Worm (Caenorhabditis elegans) whole organism, early embryonic: ENCODE measurements around the gene F13E9.15.

Experiments
- B0310.2 ChIP-seq: sonication (generic microtip); optimal IDR thresholded peaks from 2 replicates; lab custom pipeline; 2016; ENCODE audit warnings: mild to moderate bottlenecking, missing genetic modification characterization, missing compliant biosample characterization
- F13C5.2 ChIP-seq: sonication (generic microtip); optimal IDR thresholded peaks from 2 replicates; lab custom pipeline; 2017; ENCODE audit warnings: mild to moderate bottlenecking, missing genetic modification characterization, inconsistent platforms, missing compliant biosample characterization
- aly-1 ChIP-seq: sonication (generic microtip); optimal IDR thresholded peaks from 2 replicates; lab custom pipeline; 2016; ENCODE audit warnings: missing genetic modification characterization, missing compliant biosample characterization
- ama-1 ChIP-seq: fragments of 150-350 bp; optimal IDR thresholded peaks from 2 replicates; lab custom pipeline; 2014
- ceh-13 ChIP-seq: fragments of 200-800 bp; sonication (Bioruptor generic); optimal IDR thresholded peaks from 2 replicates; lab custom pipeline; 2018; ENCODE audit warnings: mild to moderate bottlenecking, missing genetic modification characterization, missing compliant biosample characterization
- ceh-36 ChIP-seq: sonication (generic microtip); optimal IDR thresholded peaks from 2 replicates; lab custom pipeline; 2016; ENCODE audit warnings: missing genetic modification characterization, inconsistent platforms, missing compliant biosample characterization
- ets-7 ChIP-seq: sonication (generic microtip); optimal IDR thresholded peaks from 2 replicates; lab custom pipeline; 2016; ENCODE audit warnings: missing genotype, missing genetic modification characterization, missing compliant biosample characterization
- flt-1 ChIP-seq: fragments of 200-800 bp; sonication (Bioruptor generic); IDR thresholded peaks from 2 replicates; pipeline ENCODE4 v1.3.6; 2022; ENCODE audit warnings: missing genetic modification characterization, missing compliant biosample characterization
- hmbx-1 ChIP-seq: sonication (generic microtip); optimal IDR thresholded peaks from 2 replicates; lab custom pipeline; 2016; ENCODE audit warnings: mild to moderate bottlenecking, missing genetic modification characterization, missing compliant biosample characterization
- hmg-4 ChIP-seq: fragments of 200-800 bp; sonication (Bioruptor generic); optimal IDR thresholded peaks from 2 replicates; lab custom pipeline; 2018; ENCODE audit warnings: mild to moderate bottlenecking, missing genetic modification characterization, missing compliant biosample characterization
- hnd-1 ChIP-seq: sonication (generic microtip); optimal IDR thresholded peaks from 2 replicates; lab custom pipeline; 2016; ENCODE audit warnings: missing genetic modification characterization, missing compliant biosample characterization
- pes-1 ChIP-seq: fragments of 200-800 bp; sonication (Bioruptor generic); IDR thresholded peaks from 2 replicates; pipeline ENCODE4 v1.3.6; 2022; ENCODE audit warnings: missing genetic modification reagents, missing genetic modification characterization, missing compliant biosample characterization
- scrt-1 ChIP-seq: fragments of 200-800 bp; sonication (Bioruptor generic); IDR thresholded peaks from 2 replicates; pipeline ENCODE4 v1.3.6; 2022; ENCODE audit warnings: missing genetic modification characterization, missing compliant biosample characterization
- sea-1 ChIP-seq: fragments of 200-800 bp; sonication (Bioruptor generic); conservative IDR thresholded peaks from 2 replicates; pipeline ENCODE4 v1.3.6; 2022; ENCODE audit warnings: missing genetic modification characterization, missing compliant biosample characterization
- tbx-11 ChIP-seq: fragments of 200-800 bp; sonication (Bioruptor generic); IDR thresholded peaks from 2 replicates; pipeline ENCODE4 v1.3.6; 2022; ENCODE audit warnings: missing genetic modification characterization, missing compliant biosample characterization
- tbx-37 ChIP-seq: fragments of 200-800 bp; sonication (Bioruptor generic); conservative IDR thresholded peaks from 2 replicates; pipeline ENCODE4 v1.3.6; 2022; ENCODE audit warnings: missing genetic modification reagents, missing genetic modification characterization, missing compliant biosample characterization
- tra-4 ChIP-seq: sonication (generic microtip); optimal IDR thresholded peaks from 2 replicates; lab custom pipeline; 2017; ENCODE audit warnings: missing genetic modification characterization, missing compliant biosample characterization

The F13E9.15 gene

DNA sequence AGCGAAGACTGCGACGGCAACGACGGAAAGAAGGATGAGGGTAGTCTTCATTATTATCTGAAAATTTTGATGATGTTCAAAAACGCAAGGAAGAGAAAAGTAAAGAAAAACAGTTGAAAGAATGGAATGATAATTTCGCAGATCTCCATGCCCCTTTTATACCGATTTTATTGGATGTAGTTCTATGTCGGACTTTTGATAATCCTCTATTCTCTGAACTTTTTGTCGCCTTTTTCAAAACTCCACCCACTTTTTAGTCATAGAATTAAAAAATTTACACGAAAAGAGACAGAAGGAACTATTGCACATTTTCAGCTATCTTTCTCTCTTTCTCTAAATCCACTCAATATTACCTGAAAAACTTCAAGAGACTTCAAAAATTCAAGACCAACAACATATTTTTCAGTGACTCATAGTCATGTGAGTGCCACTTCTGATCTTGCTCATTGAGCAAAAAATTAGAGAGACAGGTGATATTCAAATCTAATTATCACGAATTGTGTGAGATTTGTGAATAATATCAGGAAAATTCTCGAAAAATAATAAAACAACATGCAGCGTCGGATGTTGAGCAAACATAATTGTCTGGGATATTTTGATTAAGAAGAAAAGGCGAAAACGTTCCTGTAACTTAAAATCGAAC is at the start of gene F13E9.15:
Gene F13E9.15 (minus strand): TSS at position 51 of the 643 bp plus-strand sequence.
- TF ChIP-seq hmbx-1 (tag; lab: Kevin White, UChicago), result no peak

DNA sequence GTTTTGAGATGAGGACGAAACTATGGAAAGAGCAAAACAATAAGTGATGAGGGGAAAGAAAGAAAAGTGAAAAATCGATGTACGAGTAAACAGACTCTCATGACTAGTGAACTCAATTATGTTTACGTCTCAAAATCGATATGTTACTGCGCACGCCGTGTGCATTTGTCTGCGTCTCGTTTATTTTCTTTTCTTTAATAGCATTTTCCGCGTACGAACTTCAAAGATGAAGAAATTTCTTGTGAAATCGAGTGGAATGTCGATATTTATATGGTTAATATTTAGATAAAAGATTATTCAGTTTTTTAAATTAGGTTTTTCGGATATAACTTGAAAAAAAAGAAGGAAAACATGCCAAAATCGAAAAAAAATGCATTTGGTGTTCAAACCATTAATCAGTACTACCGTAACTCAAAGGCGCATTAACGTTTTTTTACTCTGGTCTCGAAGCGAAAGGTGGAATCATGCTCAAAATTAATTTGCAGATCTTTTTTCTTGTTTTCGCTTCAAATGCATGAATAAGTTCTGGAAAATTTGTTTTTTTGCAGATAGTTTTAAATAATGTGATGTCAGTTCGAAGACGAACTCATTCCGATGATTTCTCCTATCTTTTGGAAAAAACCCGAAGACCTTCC is 47.4 kb upstream of the F13E9.15 start, which contains the start of gene fic-1:
Gene fic-1 (plus strand): TSS at position 549 of the 635 bp plus-strand sequence.
- no peak for TF ChIP-seq pes-1 (GFP tag; lab: Robert Waterston, UW)
- no peak for TF ChIP-seq hnd-1 (tag; lab: Kevin White, UChicago)
- TF ChIP-seq sea-1 (GFP tag; lab: Robert Waterston, UW), result no peak
- no peak for TF ChIP-seq tbx-37 (GFP tag; lab: Robert Waterston, UW)
- no peak for TF ChIP-seq ceh-36 (tag; lab: Kevin White, UChicago)
- no peak for TF ChIP-seq hmg-4 (GFP tag; lab: Kevin White, UChicago)
- TF ChIP-seq B0310.2 (tag; lab: Kevin White, UChicago), result no peak
- TF ChIP-seq tbx-11 (GFP tag; lab: Robert Waterston, UW), result no peak
- no peak for TF ChIP-seq scrt-1 (GFP tag; lab: Robert Waterston, UW)
- no peak for TF ChIP-seq aly-1 (tag; lab: Kevin White, UChicago)
- no peak for TF ChIP-seq ceh-13
- no peak for TF ChIP-seq flt-1
- TF ChIP-seq ets-7 (tag; lab: Kevin White, UChicago), result no peak
- TF ChIP-seq tra-4 (tag; lab: Kevin White, UChicago), result no peak

DNA sequence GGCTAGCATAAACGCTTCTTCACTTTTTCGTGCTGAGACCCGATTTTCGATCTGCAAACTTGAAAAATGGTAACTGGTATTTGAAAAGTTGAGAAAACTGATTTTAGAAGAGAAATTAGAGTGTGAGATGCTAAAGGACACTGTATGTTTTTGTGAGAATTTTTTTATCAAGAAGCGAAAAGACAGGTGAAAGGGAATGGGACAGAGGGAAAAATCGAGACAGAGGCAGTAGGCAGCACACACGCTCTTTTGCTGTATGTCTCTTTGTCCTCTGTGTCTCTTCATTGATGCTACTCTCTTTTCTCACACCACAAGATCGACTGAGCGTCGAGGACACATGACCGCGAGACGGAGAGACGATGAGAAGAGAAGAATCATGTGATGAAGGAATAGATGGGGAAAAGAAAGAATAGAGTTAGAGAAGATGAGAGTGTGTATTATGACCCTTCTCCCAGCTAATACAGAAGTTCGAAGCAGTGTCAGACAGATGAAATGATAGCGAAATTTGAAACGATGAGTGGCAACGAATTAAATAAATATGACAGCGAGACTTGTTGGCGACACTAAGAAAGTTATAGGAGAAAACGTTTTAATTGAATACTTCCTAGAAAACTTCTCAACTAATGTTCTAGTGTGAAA is 46.3 kb upstream of the F13E9.15 start, which contains the start of gene lgg-2:
Gene lgg-2 (minus strand): TSS at position 51 of the 639 bp plus-strand sequence.
- TF ChIP-seq tbx-37 (GFP tag; lab: Robert Waterston, UW) (no peak), hmg-4 (GFP tag; lab: Kevin White, UChicago) (peak; percentile 45)

DNA sequence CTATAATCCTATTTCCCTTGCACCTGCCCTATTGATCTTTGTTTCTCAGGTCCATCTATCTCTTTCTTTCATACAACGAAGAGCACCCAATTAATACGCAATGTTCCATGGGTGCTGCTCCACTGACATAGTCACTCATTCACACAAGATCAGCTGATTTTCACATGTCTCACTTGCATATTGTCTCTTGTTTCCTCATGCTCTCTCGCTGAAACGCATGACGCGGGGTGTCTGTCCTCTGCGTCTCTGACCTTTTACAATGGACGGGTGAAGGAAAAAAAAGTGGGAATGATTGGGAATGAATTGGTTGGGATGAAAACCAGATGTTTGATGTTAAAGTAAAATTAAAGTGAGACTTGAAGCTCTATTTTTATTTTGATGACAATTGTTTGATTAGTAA is 45.7 kb upstream of the F13E9.15 start:
- no peak for TF ChIP-seq hmbx-1 (tag; lab: Kevin White, UChicago)
- peak; percentile 11 for TF ChIP-seq ets-7 (tag; lab: Kevin White, UChicago)
- TF ChIP-seq ceh-13, result no peak

DNA sequence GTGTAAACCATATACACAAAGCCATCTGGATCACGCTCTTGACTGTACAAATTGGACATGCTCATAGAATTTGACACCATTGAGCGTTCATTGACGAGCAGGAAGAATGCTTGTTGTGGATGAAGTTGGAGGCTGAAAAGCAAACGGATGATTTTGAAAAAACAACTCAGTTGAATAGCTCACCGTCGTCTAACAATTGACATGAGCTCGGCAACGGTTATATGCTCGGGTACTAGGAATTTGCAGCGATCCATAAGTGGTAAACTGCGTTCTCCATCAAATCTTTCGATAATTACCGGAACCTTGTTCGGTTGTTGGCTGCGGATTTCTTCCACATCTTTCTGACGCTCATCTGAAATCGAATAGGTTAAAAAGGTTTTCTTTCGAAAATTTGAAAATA is 45.1 kb upstream of the F13E9.15 start:
- no peak for TF ChIP-seq ets-7 (tag; lab: Kevin White, UChicago)
- TF ChIP-seq tbx-37 (GFP tag; lab: Robert Waterston, UW), result no peak
- TF ChIP-seq B0310.2 (tag; lab: Kevin White, UChicago), result no peak
- TF ChIP-seq aly-1 (tag; lab: Kevin White, UChicago), result no peak
- TF ChIP-seq hmbx-1 (tag; lab: Kevin White, UChicago), result no peak
- TF ChIP-seq ceh-36 (tag; lab: Kevin White, UChicago), result no peak
- no peak for TF ChIP-seq tra-4 (tag; lab: Kevin White, UChicago)
- TF ChIP-seq ama-1 (lab: Kevin White, UChicago), result no peak
- TF ChIP-seq hmg-4 (GFP tag; lab: Kevin White, UChicago), result no peak
- TF ChIP-seq sea-1 (GFP tag; lab: Robert Waterston, UW), result no peak
- no peak for TF ChIP-seq scrt-1 (GFP tag; lab: Robert Waterston, UW)
- no peak for TF ChIP-seq F13C5.2 (tag; lab: Kevin White, UChicago)
- no peak for TF ChIP-seq pes-1 (GFP tag; lab: Robert Waterston, UW)
- no peak for TF ChIP-seq hnd-1 (tag; lab: Kevin White, UChicago)

DNA sequence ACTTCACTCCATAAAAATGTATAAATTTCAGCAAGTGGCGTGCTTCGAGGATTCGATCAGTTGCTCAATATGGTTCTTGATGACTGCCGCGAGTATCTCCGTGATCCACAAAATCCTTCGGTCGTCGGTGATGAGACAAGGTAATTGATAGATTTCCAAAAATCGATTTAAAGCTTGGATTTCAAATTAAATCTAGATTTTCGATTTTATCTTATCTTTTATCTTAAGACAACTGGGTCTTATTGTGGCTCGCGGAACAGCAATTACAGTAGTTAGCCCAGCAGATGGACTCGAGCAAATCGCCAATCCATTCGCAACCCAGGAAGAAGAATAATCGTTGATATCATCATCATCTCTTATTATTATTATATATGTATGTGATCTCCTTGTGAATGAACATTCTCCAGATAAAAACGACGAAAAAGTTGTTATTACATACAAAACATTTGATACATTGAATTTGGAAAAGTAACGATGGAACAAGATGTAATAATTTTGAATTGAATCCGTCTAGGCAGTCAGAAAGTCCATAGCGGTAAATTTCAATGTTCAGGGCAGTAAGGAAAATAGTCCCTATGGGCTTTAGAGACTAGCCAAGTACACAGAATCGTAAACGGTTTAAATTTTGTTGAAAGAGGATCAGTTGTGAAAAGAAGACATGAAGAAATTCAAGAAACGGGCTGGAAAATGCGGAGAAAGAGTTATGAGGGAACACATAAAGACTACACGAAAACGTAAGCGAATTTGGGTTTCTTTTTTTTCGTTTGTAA is 44.3 kb upstream of the F13E9.15 start:
- TF ChIP-seq pes-1 (GFP tag; lab: Robert Waterston, UW) (no peak), tbx-37 (GFP tag; lab: Robert Waterston, UW) (no peak), tra-4 (tag; lab: Kevin White, UChicago) (no peak), hnd-1 (tag; lab: Kevin White, UChicago) (no peak), ceh-13 (no peak), sea-1 (GFP tag; lab: Robert Waterston, UW) (no peak), B0310.2 (tag; lab: Kevin White, UChicago) (no peak), scrt-1 (GFP tag; lab: Robert Waterston, UW) (no peak), aly-1 (tag; lab: Kevin White, UChicago) (no peak), tbx-11 (GFP tag; lab: Robert Waterston, UW) (no peak)

DNA sequence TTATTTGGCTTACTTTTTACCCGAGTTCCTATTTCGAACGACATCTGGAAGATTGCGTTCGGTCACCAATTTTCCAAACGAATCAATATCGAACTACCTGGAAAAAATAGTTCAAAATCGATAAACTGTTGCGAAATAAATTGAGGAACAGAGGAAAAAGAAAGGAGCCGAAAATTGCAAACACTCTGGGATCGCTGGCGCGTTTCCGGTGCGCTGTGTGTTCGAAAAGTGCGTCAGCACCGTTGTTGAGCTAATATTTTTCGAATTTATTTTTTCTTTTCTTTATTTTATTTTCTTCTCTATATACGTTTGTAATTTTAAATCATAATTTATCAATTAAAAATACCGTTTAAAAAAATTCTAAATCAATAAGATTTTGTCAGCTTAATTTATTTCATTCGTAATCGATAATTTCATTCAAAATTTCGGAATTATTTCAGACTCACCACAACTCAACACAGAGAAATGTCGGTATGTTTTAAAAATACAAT is 43.4 kb upstream of the F13E9.15 start, which contains the start of the genes dnc-1 and lsm-7:
Gene dnc-1 (minus strand): TSS at position 142 of the 491 bp plus-strand sequence.
Gene lsm-7 (plus strand): TSS at position 441 of the 491 bp plus-strand sequence.
- TF ChIP-seq tra-4 (tag; lab: Kevin White, UChicago), result no peak
- no peak for TF ChIP-seq hmbx-1 (tag; lab: Kevin White, UChicago)
- 0 out of 2 replicates have a peak, but pooled peaks have one; percentile 11 for TF ChIP-seq tbx-11 (GFP tag; lab: Robert Waterston, UW)
- TF ChIP-seq ama-1 (lab: Kevin White, UChicago), result no peak
- no peak for TF ChIP-seq B0310.2 (tag; lab: Kevin White, UChicago)
- TF ChIP-seq ceh-36 (tag; lab: Kevin White, UChicago), result no peak
- no peak for TF ChIP-seq aly-1 (tag; lab: Kevin White, UChicago)
- no peak for TF ChIP-seq ets-7 (tag; lab: Kevin White, UChicago)
- TF ChIP-seq sea-1 (GFP tag; lab: Robert Waterston, UW), result no peak
- no peak for TF ChIP-seq ceh-13
- TF ChIP-seq F13C5.2 (tag; lab: Kevin White, UChicago), result peak; percentile 40
- TF ChIP-seq hmg-4 (GFP tag; lab: Kevin White, UChicago), result no peak
